Worm (Caenorhabditis elegans) whole organism, late embryonic: ENCODE results near the gene rbm-22.

Experiments
- C08G9.2 ChIP-seq: sonication (generic microtip); optimal IDR thresholded peaks from 2 replicates; lab custom pipeline; 2016; ENCODE audit warnings: mild to moderate bottlenecking, missing genetic modification characterization, moderate library complexity, missing compliant biosample characterization
- F13H6.1 ChIP-seq: sonication (generic microtip); optimal IDR thresholded peaks from 2 replicates; lab custom pipeline; 2016; ENCODE audit warnings: missing genetic modification characterization, missing compliant biosample characterization
- K02D7.2 ChIP-seq: sonication (generic microtip); optimal IDR thresholded peaks from 2 replicates; lab custom pipeline; 2017; ENCODE audit warnings: mild to moderate bottlenecking, missing genetic modification characterization, missing compliant biosample characterization
- Y22D7AL.16 ChIP-seq: sonication (generic microtip); optimal IDR thresholded peaks from 2 replicates; lab custom pipeline; 2016; ENCODE audit warnings: missing genetic modification characterization, missing compliant biosample characterization
- ceh-18 ChIP-seq: sonication (generic microtip); optimal IDR thresholded peaks from 2 replicates; lab custom pipeline; 2016; ENCODE audit warnings: missing genetic modification characterization, missing compliant biosample characterization
- ceh-22 ChIP-seq: sonication (generic microtip); optimal IDR thresholded peaks from 2 replicates; lab custom pipeline; 2017; ENCODE audit warnings: missing biosample characterization, missing genetic modification characterization
- ceh-34 ChIP-seq: sonication (generic microtip); optimal IDR thresholded peaks from 2 replicates; lab custom pipeline; 2016; ENCODE audit warnings: mild to moderate bottlenecking, missing genetic modification characterization, missing compliant biosample characterization
- ceh-6 ChIP-seq: fragments of 200-800 bp; sonication (Bioruptor generic); optimal IDR thresholded peaks from 2 replicates; lab custom pipeline; 2018; ENCODE audit warnings: mild to moderate bottlenecking, missing genetic modification characterization, missing compliant biosample characterization
- che-1 ChIP-seq: sonication (generic microtip); optimal IDR thresholded peaks from 2 replicates; lab custom pipeline; 2016; ENCODE audit warnings: mild to moderate bottlenecking, missing genetic modification characterization, missing compliant biosample characterization
- dmd-4 ChIP-seq: sonication (generic microtip); optimal IDR thresholded peaks from 2 replicates; lab custom pipeline; 2016; ENCODE audit warnings: borderline replicate concordance, missing genetic modification characterization, missing compliant biosample characterization
- elt-2 ChIP-seq: sonication (generic microtip); optimal IDR thresholded peaks from 2 replicates; lab custom pipeline; 2016; ENCODE audit warnings: missing genetic modification reagents, missing genetic modification characterization, missing compliant biosample characterization
- elt-4 ChIP-seq: sonication (generic microtip); optimal IDR thresholded peaks from 2 replicates; lab custom pipeline; 2016; ENCODE audit warnings: missing genetic modification characterization, missing compliant biosample characterization
- ets-4 ChIP-seq: sonication (generic microtip); optimal IDR thresholded peaks from 2 replicates; lab custom pipeline; 2016; ENCODE audit warnings: missing genetic modification characterization, missing compliant biosample characterization
- eyg-1 ChIP-seq: sonication (generic microtip); optimal IDR thresholded peaks from 2 replicates; lab custom pipeline; 2016; ENCODE audit warnings: missing genotype, missing genetic modification characterization, missing compliant biosample characterization
- fax-1 ChIP-seq: sonication (generic microtip); optimal IDR thresholded peaks from 2 replicates; lab custom pipeline; 2016; ENCODE audit warnings: missing genotype, missing genetic modification characterization, missing compliant biosample characterization
- fkh-10 ChIP-seq: fragments of 150-350 bp; optimal IDR thresholded peaks from 2 replicates; lab custom pipeline; 2014; ENCODE audit warnings: missing biosample characterization, missing genetic modification reagents, missing genetic modification characterization
- fkh-6 ChIP-seq: sonication (generic microtip); optimal IDR thresholded peaks from 2 replicates; lab custom pipeline; 2016; ENCODE audit warnings: missing genetic modification characterization, missing compliant biosample characterization
- gmeb-2 ChIP-seq: sonication (generic microtip); optimal IDR thresholded peaks from 2 replicates; lab custom pipeline; 2016; ENCODE audit warnings: missing genetic modification characterization, inconsistent platforms, missing compliant biosample characterization
- hlh-6 ChIP-seq: sonication (generic microtip); optimal IDR thresholded peaks from 2 replicates; lab custom pipeline; 2016; ENCODE audit warnings: missing genotype, missing genetic modification characterization, missing compliant biosample characterization
- lim-6 ChIP-seq: sonication (generic microtip); optimal IDR thresholded peaks from 2 replicates; lab custom pipeline; 2016; ENCODE audit warnings: missing genetic modification characterization, missing compliant biosample characterization
- lin-11 ChIP-seq: fragments of 200-800 bp; sonication (Bioruptor generic); optimal IDR thresholded peaks from 2 replicates; lab custom pipeline; 2018; ENCODE audit warnings: mild to moderate bottlenecking, missing genetic modification characterization, missing compliant biosample characterization
- madf-2 ChIP-seq: sonication (generic microtip); optimal IDR thresholded peaks from 2 replicates; lab custom pipeline; 2017; ENCODE audit warnings: missing genetic modification characterization, missing compliant biosample characterization
- mec-3 ChIP-seq: sonication (generic microtip); optimal IDR thresholded peaks from 2 replicates; lab custom pipeline; 2016; ENCODE audit warnings: borderline replicate concordance, missing genetic modification characterization, missing compliant biosample characterization
- nfya-1 ChIP-seq: sonication (generic microtip); optimal IDR thresholded peaks from 2 replicates; lab custom pipeline; 2017; ENCODE audit warnings: missing genetic modification characterization, mild to moderate bottlenecking, missing compliant biosample characterization, antibody characterized with exemption, moderate library complexity
- nhr-11 ChIP-seq: fragments of 150-350 bp; optimal IDR thresholded peaks from 2 replicates; lab custom pipeline; 2014; ENCODE audit warnings: missing biosample characterization, missing genetic modification characterization
- nhr-232 ChIP-seq: sonication (generic microtip); optimal IDR thresholded peaks from 2 replicates; lab custom pipeline; 2016; ENCODE audit warnings: missing genetic modification characterization, missing compliant biosample characterization
- odd-2 ChIP-seq: sonication (generic microtip); optimal IDR thresholded peaks from 2 replicates; lab custom pipeline; 2017; ENCODE audit warnings: antibody characterized with exemption, mild to moderate bottlenecking, missing genetic modification characterization, missing compliant biosample characterization
- pat-9 ChIP-seq: fragments of 200-800 bp; sonication (Bioruptor generic); optimal IDR thresholded peaks from 2 replicates; lab custom pipeline; 2018; ENCODE audit warnings: mild to moderate bottlenecking, missing genetic modification characterization, moderate library complexity, missing compliant biosample characterization
- pax-1 ChIP-seq: fragments of 150-350 bp; optimal IDR thresholded peaks from 2 replicates; lab custom pipeline; 2014; ENCODE audit warnings: missing biosample characterization, missing genetic modification characterization
- pha-2 ChIP-seq: sonication (generic microtip); optimal IDR thresholded peaks from 2 replicates; lab custom pipeline; 2017; ENCODE audit warnings: mild to moderate bottlenecking, missing genetic modification characterization, missing compliant biosample characterization
- pha-4 ChIP-seq: fragments of 150-350 bp; optimal IDR thresholded peaks from 2 replicates; lab custom pipeline; 2018; ENCODE audit warnings: missing biosample characterization, missing genetic modification reagents, missing genetic modification characterization
- pqm-1 ChIP-seq: sonication (generic microtip); optimal IDR thresholded peaks from 2 replicates; lab custom pipeline; 2016; ENCODE audit warnings: missing genetic modification characterization, missing compliant biosample characterization
- pros-1 ChIP-seq: fragments of 150-350 bp; optimal IDR thresholded peaks from 2 replicates; lab custom pipeline; 2014; ENCODE audit warnings: missing biosample characterization, missing genetic modification reagents, missing genetic modification characterization
- ref-2 ChIP-seq: sonication (generic microtip); optimal IDR thresholded peaks from 2 replicates; lab custom pipeline; 2016; ENCODE audit warnings: missing genetic modification characterization, missing compliant biosample characterization
- rnt-1 ChIP-seq: sonication (generic microtip); optimal IDR thresholded peaks from 2 replicates; lab custom pipeline; 2016; ENCODE audit warnings: missing genetic modification characterization, missing compliant biosample characterization
- sdc-2 ChIP-seq: sonication (generic microtip); optimal IDR thresholded peaks from 2 replicates; lab custom pipeline; 2016; ENCODE audit warnings: missing genotype, missing genetic modification characterization, missing compliant biosample characterization
- sox-2 ChIP-seq: fragments of 200-800 bp; sonication (Bioruptor generic); IDR thresholded peaks from 2 replicates; pipeline ENCODE4 v1.3.6; 2022; ENCODE audit warnings: missing genetic modification reagents, missing genetic modification characterization, missing compliant biosample characterization
- sox-4 ChIP-seq: sonication (generic microtip); optimal IDR thresholded peaks from 2 replicates; lab custom pipeline; 2017; ENCODE audit warnings: mild to moderate bottlenecking, missing genetic modification characterization, inconsistent platforms, missing compliant biosample characterization
- syd-9 ChIP-seq: sonication (generic microtip); optimal IDR thresholded peaks from 2 replicates; lab custom pipeline; 2016; ENCODE audit warnings: mild to moderate bottlenecking, missing genetic modification characterization, moderate library complexity, missing compliant biosample characterization
- tbx-2 ChIP-seq: sonication (generic microtip); optimal IDR thresholded peaks from 2 replicates; lab custom pipeline; 2016; ENCODE audit warnings: missing genetic modification characterization, missing compliant biosample characterization
- unc-3 ChIP-seq, 2 experiments: fragments of 200-800 bp in 1 of 2; sonication (Bioruptor generic) in 1 of 2; sonication (generic microtip) in 1 of 2; conservative IDR thresholded peaks in 1 of 2; optimal IDR thresholded peaks in 1 of 2; 2 replicates each; pipeline versions ENCODE4 v1.3.6 to Lab custom; 2016 to 2022; ENCODE audit warnings: missing compliant biosample characterization in 2 of 2, missing genetic modification characterization in 2 of 2, missing genetic modification reagents in 1 of 2
- unc-55 ChIP-seq: sonication (generic microtip); optimal IDR thresholded peaks from 2 replicates; lab custom pipeline; 2017; ENCODE audit warnings: missing biosample characterization, missing genetic modification reagents, missing genetic modification characterization
- ztf-16 ChIP-seq: sonication (generic microtip); optimal IDR thresholded peaks from 2 replicates; lab custom pipeline; 2017; ENCODE audit warnings: missing genetic modification characterization, missing compliant biosample characterization

rbm-22 gene

ce11 chrIV:10896512-10896911 lies 35.3 kb downstream of the rbm-22 start, which contains the start of gene srlf-13:
srlf-13 (minus strand) TSS chrIV:10896612.
- no peak for TF ChIP-seq pqm-1 (tag; lab: Kevin White, UChicago)
- no peak for TF ChIP-seq sdc-2 (tag; lab: Kevin White, UChicago)
- TF ChIP-seq syd-9 (tag; lab: Kevin White, UChicago): no peak
- TF ChIP-seq fkh-6 (tag; lab: Kevin White, UChicago): no peak
- no peak for TF ChIP-seq ref-2 (tag; lab: Kevin White, UChicago)
- no peak for TF ChIP-seq K02D7.2
- TF ChIP-seq Y22D7AL.16: no peak
- TF ChIP-seq pha-4 (tag; lab: Kevin White, UChicago): no peak
- no peak for TF ChIP-seq pax-1 (tag; lab: Kevin White, UChicago)
- no peak for TF ChIP-seq dmd-4 (tag; lab: Kevin White, UChicago)
- no peak for TF ChIP-seq mec-3 (tag; lab: Kevin White, UChicago)

ce11 chrIV:10898160-10898559 lies 37.0 kb downstream of the rbm-22 start:
- TF ChIP-seq nhr-232: no peak

ce11 chrIV:10899091-10899490 lies 37.9 kb downstream of the rbm-22 start, which contains the start of the genes F13E9.9 and F13E9.19:
F13E9.9 (minus strand) TSS chrIV:10899191.
F13E9.19 (plus strand) TSS chrIV:10899406.
- TF ChIP-seq rnt-1 (tag; lab: Kevin White, UChicago) (no peak), lin-11 (tag; lab: Kevin White, UChicago) (no peak), nfya-1 (tag; lab: Kevin White, UChicago) (no peak), C08G9.2 (tag; lab: Kevin White, UChicago) (no peak), fkh-6 (tag; lab: Kevin White, UChicago) (no peak), dmd-4 (tag; lab: Kevin White, UChicago) (no peak), odd-2 (no peak), unc-3 (GFP tag; conservative IDR thresholded peaks at IDR 0.05; lab: Robert Waterston, UW) (no peak), unc-3 (tag; optimal IDR thresholded peaks at IDR 0.05; lab: Kevin White, UChicago) (no peak), pha-2 (tag; lab: Kevin White, UChicago) (no peak), lim-6 (tag; lab: Kevin White, UChicago) (no peak), ztf-16 (no peak), madf-2 (no peak), ets-4 (no peak), ref-2 (tag; lab: Kevin White, UChicago) (no peak), ceh-18 (tag; lab: Kevin White, UChicago) (no peak), eyg-1 (tag; lab: Kevin White, UChicago) (no peak), pros-1 (no peak), che-1 (tag; lab: Kevin White, UChicago) (no peak)
- TF ChIP-seq, all 69 proteins: peak for 0

DNA sequence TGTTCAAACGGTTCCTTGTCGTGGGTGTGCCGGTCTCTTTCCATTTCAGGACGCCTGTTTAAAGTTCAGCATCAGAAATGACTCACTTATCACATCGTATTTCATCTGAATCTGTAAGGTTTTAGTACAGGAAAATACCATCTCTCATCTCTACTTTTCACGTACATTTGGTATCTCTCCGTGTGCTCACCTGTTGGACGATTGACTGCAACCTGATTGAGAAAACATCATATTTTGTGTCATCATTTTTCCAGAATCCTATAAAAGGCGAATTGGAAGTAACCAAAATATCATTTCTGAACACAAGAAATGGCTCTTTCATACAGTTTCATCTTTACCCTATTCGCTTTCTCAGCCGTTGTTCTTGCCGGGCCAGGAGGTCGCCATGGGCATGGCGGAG lies 38.9 kb downstream of the rbm-22 start, which contains the start of gene srlf-30:
TSS of gene srlf-30 (plus strand) at position 301 of the 400 bp plus-strand sequence.
- TF ChIP-seq elt-4 (no peak), ceh-22 (tag; lab: Kevin White, UChicago) (no peak)

DNA sequence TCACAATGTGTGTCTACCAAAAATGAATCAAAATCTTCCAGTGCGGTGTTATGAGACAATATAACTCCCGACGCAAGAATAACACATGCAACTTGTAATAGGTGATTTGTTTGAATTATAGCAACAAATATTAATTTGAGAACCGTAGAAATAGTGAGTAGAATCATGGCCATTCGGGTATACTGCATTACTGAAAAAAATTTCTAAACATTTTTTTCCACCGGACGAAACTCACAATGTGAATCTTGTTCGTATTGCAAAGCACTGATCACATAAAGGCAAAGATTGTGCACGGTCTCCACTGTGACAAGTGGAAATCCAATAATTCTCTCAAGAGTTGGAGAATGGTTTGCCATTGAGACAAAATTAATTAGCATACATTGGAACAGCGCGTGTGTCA lies 41.3 kb downstream of the rbm-22 start:
- TF ChIP-seq unc-55 (GFP tag; lab: Kevin White, UChicago): no peak
- TF ChIP-seq, all 69 proteins: peak for 0

DNA sequence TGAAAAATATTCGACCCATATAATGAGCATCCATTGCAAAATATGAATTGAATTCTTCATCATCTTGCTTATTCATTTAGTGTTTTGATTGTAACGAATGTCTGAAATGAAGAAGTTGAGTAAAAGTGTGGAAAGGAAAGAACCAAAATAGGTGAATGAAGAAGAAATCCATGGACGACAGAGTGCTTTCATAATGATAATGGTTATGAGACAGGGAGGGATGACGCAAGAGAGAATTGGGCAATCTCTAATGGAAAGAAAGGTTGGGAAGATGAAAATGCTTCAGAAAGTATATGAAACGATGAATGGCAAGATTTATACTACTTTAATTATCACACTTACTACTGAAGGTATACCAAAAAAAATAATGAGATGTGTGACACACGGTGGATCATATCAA lies 43.1 kb downstream of the rbm-22 start, which contains the start of gene ZK596.3:
TSS of gene ZK596.3 (minus strand) at position 101 of the 400 bp plus-strand sequence.
- TF ChIP-seq elt-2 (tag; lab: Kevin White, UChicago) (no peak), fax-1 (tag; lab: Kevin White, UChicago) (no peak), pat-9 (tag; lab: Kevin White, UChicago) (no peak), sox-2 (no peak), hlh-6 (tag; lab: Kevin White, UChicago) (no peak), fkh-10 (no peak), ceh-34 (no peak), lim-6 (tag; lab: Kevin White, UChicago) (no peak), ceh-6 (GFP tag; lab: Kevin White, UChicago) (no peak), Y22D7AL.16 (no peak), nfya-1 (tag; lab: Kevin White, UChicago) (no peak), nhr-11 (tag; lab: Kevin White, UChicago) (no peak), F13H6.1 (tag; lab: Kevin White, UChicago) (no peak), unc-55 (GFP tag; lab: Kevin White, UChicago) (no peak), mec-3 (tag; lab: Kevin White, UChicago) (no peak), gmeb-2 (tag; lab: Kevin White, UChicago) (no peak), tbx-2 (no peak), sox-4 (tag; lab: Kevin White, UChicago) (no peak), pax-1 (tag; lab: Kevin White, UChicago) (no peak), ceh-22 (tag; lab: Kevin White, UChicago) (no peak)
